Fruit fly (Drosophila melanogaster) whole organism, embryonic: ENCODE data around the gene CG31675.

Experiments used
- Atf3 ChIP-seq: fragments of 200-800 bp; sonication (Bioruptor generic); optimal IDR thresholded peaks from 3 replicates; lab custom pipeline; 2016; ENCODE audit warnings: missing biosample characterization, missing genetic modification characterization
- C15 ChIP-seq: fragments of 200-800 bp; sonication (Bioruptor generic); IDR thresholded peaks from 3 replicates; pipeline ENCODE4 v1.3.6; 2022; ENCODE audit warnings: missing biosample characterization, missing genetic modification characterization
- CG1024 ChIP-seq: fragments of 200-800 bp; sonication (Bioruptor generic); IDR thresholded peaks from 2 replicates; pipeline ENCODE4 v1.3.6; 2022; ENCODE audit warnings: missing biosample characterization, missing genetic modification characterization
- CG11398 ChIP-seq: fragments of 200-800 bp; sonication (Bioruptor generic); optimal IDR thresholded peaks from 2 replicates; lab custom pipeline; 2016; ENCODE audit warnings: missing biosample characterization, missing genetic modification characterization
- CG12071 ChIP-seq: fragments of 200-800 bp; sonication (Bioruptor generic); optimal IDR thresholded peaks from 3 replicates; lab custom pipeline; 2018; ENCODE audit warnings: missing biosample characterization, mild to moderate bottlenecking, missing genetic modification characterization
- CG12299 ChIP-seq: fragments of 200-800 bp; sonication (Bioruptor generic); optimal IDR thresholded peaks from 2 replicates; lab custom pipeline; 2018; ENCODE audit warnings: missing biosample characterization, mild to moderate bottlenecking, missing genetic modification characterization
- CG13123 ChIP-seq: fragments of 200-800 bp; sonication (Bioruptor generic); optimal IDR thresholded peaks from 2 replicates; lab custom pipeline; 2016; ENCODE audit warnings: missing biosample characterization, missing genetic modification characterization
- CG13424 ChIP-seq: fragments of 200-800 bp; sonication (Bioruptor generic); optimal IDR thresholded peaks from 2 replicates; lab custom pipeline; 2019; ENCODE audit warnings: missing biosample characterization, mild to moderate bottlenecking, missing genetic modification characterization, moderate library complexity
- CG1529 ChIP-seq: fragments of 200-800 bp; sonication (Bioruptor generic); optimal IDR thresholded peaks from 3 replicates; lab custom pipeline; 2018; ENCODE audit warnings: missing biosample characterization, missing genetic modification characterization
- CG17612 ChIP-seq: fragments of 200-800 bp; sonication (Bioruptor generic); IDR thresholded peaks from 2 replicates; pipeline ENCODE4 v1.3.6; 2022; ENCODE audit warnings: missing biosample characterization, missing genetic modification characterization
- CG5180 ChIP-seq: fragments of 200-800 bp; sonication (Bioruptor generic); optimal IDR thresholded peaks from 3 replicates; lab custom pipeline; 2017; ENCODE audit warnings: missing biosample characterization, missing genetic modification characterization, mild to moderate bottlenecking, moderate library complexity, missing genetic modification reagents
- CG7357 ChIP-seq: fragments of 200-800 bp; sonication (Bioruptor generic); IDR thresholded peaks from 3 replicates; pipeline ENCODE4 v1.3.6; 2022; ENCODE audit warnings: missing biosample characterization, missing genetic modification characterization
- CG8281 ChIP-seq: fragments of 200-800 bp; sonication (Bioruptor generic); optimal IDR thresholded peaks from 2 replicates; lab custom pipeline; 2018; ENCODE audit warnings: missing biosample characterization, mild to moderate bottlenecking, missing genetic modification characterization, moderate library complexity
- CG8290 ChIP-seq, 3 experiments: fragments of 200-800 bp; sonication (Bioruptor generic); optimal IDR thresholded peaks; 2 replicates each; lab custom pipeline; 2016 to 2019; ENCODE audit warnings: missing biosample characterization in 3 of 3, missing genetic modification characterization in 3 of 3, mild to moderate bottlenecking in 2 of 3, moderate library complexity in 1 of 3
- CG9876 ChIP-seq: fragments of 200-800 bp; sonication (Bioruptor generic); optimal IDR thresholded peaks from 2 replicates; lab custom pipeline; 2016; ENCODE audit warnings: missing biosample characterization, missing genetic modification characterization
- D19B ChIP-seq: fragments of 200-800 bp; sonication (Bioruptor generic); optimal IDR thresholded peaks from 2 replicates; lab custom pipeline; 2017; ENCODE audit warnings: missing biosample characterization, mild to moderate bottlenecking, missing genetic modification characterization
- Dip3 ChIP-seq: fragments of 200-800 bp; sonication (Bioruptor generic); optimal IDR thresholded peaks from 3 replicates; lab custom pipeline; 2016; ENCODE audit warnings: missing biosample characterization, missing genetic modification characterization
- Eip74EF ChIP-seq, 2 experiments: fragments of 200-800 bp in 1 of 2; fragments of >200 bp in 1 of 2; sonication (Bioruptor generic) in 1 of 2; optimal IDR thresholded peaks; 2 replicates each; lab custom pipeline; 2017 to 2019; ENCODE audit warnings: missing biosample characterization in 2 of 2, missing genetic modification characterization in 2 of 2, mild to moderate bottlenecking in 1 of 2, moderate library complexity in 1 of 2
- Fer2 ChIP-seq: fragments of 200-800 bp; sonication (Bioruptor generic); optimal IDR thresholded peaks from 2 replicates; lab custom pipeline; 2018; ENCODE audit warnings: missing biosample characterization, mild to moderate bottlenecking, missing genetic modification characterization, moderate library complexity
- Hand ChIP-seq: fragments of 200-800 bp; sonication (Bioruptor generic); optimal IDR thresholded peaks from 2 replicates; lab custom pipeline; 2017; ENCODE audit warnings: mild to moderate bottlenecking, missing biosample characterization, missing genetic modification reagents, missing genetic modification characterization
- Med ChIP-seq: fragments of 200-800 bp; sonication (Bioruptor generic); peaks from one replicate; lab custom pipeline; 2016; ENCODE audit warnings: missing biosample characterization, missing genetic modification characterization, mild to moderate bottlenecking, inconsistent platforms, moderate library complexity
- Optix ChIP-seq: fragments of 200-800 bp; sonication (Bioruptor generic); IDR thresholded peaks from 3 replicates; pipeline ENCODE4 v1.3.6; 2022; ENCODE audit warnings: missing biosample characterization, missing genetic modification characterization
- Six4 ChIP-seq: fragments of 200-800 bp; sonication (Bioruptor generic); optimal IDR thresholded peaks from 2 replicates; lab custom pipeline; 2016; ENCODE audit warnings: missing biosample characterization, missing genetic modification characterization
- Sox100B ChIP-seq: fragments of 200-800 bp; sonication (Bioruptor generic); optimal IDR thresholded peaks from 3 replicates; lab custom pipeline; 2018; ENCODE audit warnings: missing biosample characterization, mild to moderate bottlenecking, missing genetic modification characterization
- Sox102F ChIP-seq: fragments of 200-800 bp; sonication (Bioruptor generic); optimal IDR thresholded peaks from 2 replicates; lab custom pipeline; 2018; ENCODE audit warnings: missing biosample characterization, mild to moderate bottlenecking, missing genetic modification characterization, moderate library complexity
- TFAM ChIP-seq: fragments of 200-800 bp; sonication (Bioruptor generic); optimal IDR thresholded peaks from 2 replicates; lab custom pipeline; 2017; ENCODE audit warnings: missing biosample characterization, missing genetic modification characterization, inconsistent platforms
- Vsx1 ChIP-seq: fragments of 200-800 bp; sonication (Bioruptor generic); optimal IDR thresholded peaks from 2 replicates; lab custom pipeline; 2017; ENCODE audit warnings: missing biosample characterization, mild to moderate bottlenecking, missing genetic modification characterization, missing genetic modification reagents
- Xbp1 ChIP-seq: fragments of 200-800 bp; sonication (Bioruptor generic); optimal IDR thresholded peaks from 3 replicates; lab custom pipeline; 2016; ENCODE audit warnings: missing biosample characterization, mild to moderate bottlenecking, missing genetic modification characterization
- ap ChIP-seq: fragments of 200-800 bp; sonication (Bioruptor generic); IDR thresholded peaks from 2 replicates; pipeline ENCODE4 v1.3.6; 2022; ENCODE audit warnings: missing biosample characterization, missing genetic modification characterization
- ato ChIP-seq: fragments of 200-800 bp; sonication (Bioruptor generic); IDR thresholded peaks from 2 replicates; pipeline ENCODE4 v1.3.6; 2022; ENCODE audit warnings: missing biosample characterization, missing genetic modification characterization; ENCODE audit not compliant: partially characterized antibody
- bsh ChIP-seq, 2 experiments: fragments of 200-800 bp; sonication (Bioruptor generic); optimal IDR thresholded peaks; 2 replicates each; lab custom pipeline; 2017 to 2018; ENCODE audit warnings: mild to moderate bottlenecking in 2 of 2, missing biosample characterization in 2 of 2, missing genetic modification characterization in 2 of 2, moderate library complexity in 1 of 2
- btn ChIP-seq: fragments of 200-800 bp; sonication (Bioruptor generic); optimal IDR thresholded peaks from 2 replicates; lab custom pipeline; 2016; ENCODE audit warnings: missing biosample characterization, missing genetic modification characterization
- caup ChIP-seq: fragments of 200-800 bp; sonication (Bioruptor generic); optimal IDR thresholded peaks from 3 replicates; lab custom pipeline; 2017; ENCODE audit warnings: missing biosample characterization, mild to moderate bottlenecking, missing genetic modification characterization, moderate library complexity; ENCODE audit not compliant: severe bottlenecking
- chinmo ChIP-seq: fragments of 200-800 bp; sonication (Bioruptor generic); IDR thresholded peaks from 4 replicates; pipeline ENCODE4 v1.3.6; 2022; ENCODE audit warnings: missing biosample characterization, missing genetic modification characterization; ENCODE audit not compliant: partially characterized antibody
- emc ChIP-seq: fragments of 200-800 bp; sonication (Bioruptor generic); optimal IDR thresholded peaks from 2 replicates; lab custom pipeline; 2016; ENCODE audit warnings: missing biosample characterization, missing genetic modification characterization
- gt ChIP-seq: fragments of 200-800 bp; sonication (Bioruptor generic); IDR thresholded peaks from 2 replicates; pipeline ENCODE4 v1.3.6; 2022; ENCODE audit warnings: missing biosample characterization, missing genetic modification characterization
- hbn ChIP-seq: fragments of 200-800 bp; sonication (Bioruptor generic); IDR thresholded peaks from 2 replicates; pipeline ENCODE4 v1.3.6; 2022; ENCODE audit warnings: missing biosample characterization, missing genetic modification characterization; ENCODE audit not compliant: partially characterized antibody
- insv ChIP-seq, 2 experiments: fragments of 200-800 bp; sonication (Bioruptor generic); optimal IDR thresholded peaks; 3 replicates each; lab custom pipeline; 2016 to 2018; ENCODE audit warnings: missing biosample characterization in 2 of 2, missing genetic modification characterization in 2 of 2
- kah ChIP-seq: fragments of 200-800 bp; sonication (Bioruptor generic); optimal IDR thresholded peaks from 2 replicates; lab custom pipeline; 2018; ENCODE audit warnings: missing biosample characterization, mild to moderate bottlenecking, missing genetic modification characterization
- kay ChIP-seq: fragments of 200-800 bp; sonication (Bioruptor generic); optimal IDR thresholded peaks from 2 replicates; lab custom pipeline; 2016; ENCODE audit warnings: missing biosample characterization, missing genetic modification characterization
- kni ChIP-seq: fragments of 200-800 bp; sonication (Bioruptor generic); optimal IDR thresholded peaks from 3 replicates; lab custom pipeline; 2017; ENCODE audit warnings: mild to moderate bottlenecking, missing biosample characterization, missing genetic modification reagents, missing genetic modification characterization
- lmd ChIP-seq: fragments of 200-800 bp; sonication (Bioruptor generic); IDR thresholded peaks from 2 replicates; pipeline ENCODE4 v1.3.6; 2022; ENCODE audit warnings: missing biosample characterization, missing genetic modification characterization
- sc ChIP-seq, 3 experiments: fragments of >200 bp in 2 of 3; fragments of 200-800 bp in 1 of 3; sonication (Bioruptor generic) in 1 of 3; optimal IDR thresholded peaks; 2 replicates in 2 of 3; 3 replicates in 1 of 3; lab custom pipeline; 2017; ENCODE audit warnings: mild to moderate bottlenecking in 1 of 3, missing biosample characterization in 1 of 3, missing genetic modification characterization in 1 of 3, missing genetic modification reagents in 1 of 3
- sd ChIP-seq: fragments of 200-800 bp; sonication (Bioruptor generic); optimal IDR thresholded peaks from 3 replicates; lab custom pipeline; 2018; ENCODE audit warnings: missing biosample characterization, mild to moderate bottlenecking, missing genetic modification characterization, moderate library complexity
- so ChIP-seq: fragments of 200-800 bp; sonication (Bioruptor generic); IDR thresholded peaks from 3 replicates; pipeline ENCODE4 v1.3.6; 2022; ENCODE audit warnings: missing biosample characterization, missing genetic modification characterization
- trem ChIP-seq: fragments of 200-800 bp; optimal IDR thresholded peaks from 3 replicates; lab custom pipeline; 2019; ENCODE audit warnings: missing biosample characterization, mild to moderate bottlenecking, missing genetic modification characterization, moderate library complexity

Gene CG31675

dm6 chr2L:20891188-20891587, 23.6 kb downstream of the CG31675 start (continued):
- TF ChIP-seq chinmo (GFP tag; lab: Robert Waterston, UW) (peak; percentile 63; the same call in 2 of the 4 replicates), caup (GFP tag; lab: Kevin White, UChicago) (no peak), insv (GFP tag; optimal IDR thresholded peaks at IDR 0.05; lab: Kevin White, UChicago) (no peak), CG8290 (GFP tag; optimal IDR thresholded peaks at IDR 0.05; lab: Kevin White, UChicago) (no peak), CG8290 (tag; optimal IDR thresholded peaks at IDR 0.05; lab: Kevin White, UChicago) (peak in 1 of 2 experiments; percentile 43), Med (GFP tag; lab: Kevin White, UChicago) (peak; percentile 45), sd (tag; lab: Kevin White, UChicago) (peak; percentile 15), CG9876 (GFP tag; lab: Kevin White, UChicago) (no peak), kni (GFP tag; lab: Kevin White, UChicago) (no peak), Dip3 (no peak), emc (no peak), Xbp1 (peak; percentile 12), CG7357 (GFP tag; lab: Robert Waterston, UW) (no peak), Sox102F (GFP tag; lab: Kevin White, UChicago) (peak; percentile 37), Atf3 (GFP tag; lab: Kevin White, UChicago) (no peak), TFAM (GFP tag; lab: Kevin White, UChicago) (no peak), CG11398 (no peak), C15 (GFP tag; lab: Robert Waterston, UW) (no peak), lmd (GFP tag; lab: Robert Waterston, UW) (peak; percentile 25; the same call in 1 of the 2 replicates), D19B (GFP tag; lab: Kevin White, UChicago) (no peak)

DNA sequence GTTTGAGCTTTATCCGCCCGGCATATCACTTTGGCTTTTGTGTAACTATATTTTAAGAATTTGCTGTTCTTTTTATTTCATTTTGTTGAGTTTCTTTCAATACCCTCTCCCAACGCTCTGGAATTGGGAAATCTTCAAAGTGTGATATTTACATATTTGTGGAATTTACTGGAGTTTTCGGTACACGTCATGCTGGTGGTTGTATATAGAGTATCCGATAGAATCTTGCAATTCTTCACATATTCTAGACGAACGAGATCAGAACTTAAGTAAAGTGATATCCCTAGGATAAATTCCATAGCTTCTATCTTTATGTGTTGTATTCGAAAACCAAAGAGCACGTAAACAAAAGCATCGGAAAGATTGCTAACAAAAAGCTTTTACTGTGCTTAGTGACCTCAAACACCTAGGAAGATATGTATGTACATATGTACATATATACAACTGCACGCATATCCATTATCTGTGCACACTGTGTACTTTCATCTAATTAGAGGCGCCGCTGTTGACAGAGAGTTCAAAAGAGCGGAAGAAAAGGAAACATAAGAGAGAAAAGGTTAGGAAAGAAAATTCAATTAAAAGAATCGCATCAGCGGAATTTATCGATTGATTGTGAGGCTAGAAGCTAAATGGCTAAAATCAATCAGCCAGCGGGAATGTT, 29.3 kb downstream of the CG31675 start:
- peak; percentile 9 for TF ChIP-seq btn (GFP tag; lab: Kevin White, UChicago)
- peak; percentile 3 for TF ChIP-seq CG8281 (tag; lab: Kevin White, UChicago)
- TF ChIP-seq so = peak; percentile 62; the same call in 2 of the 3 replicates
- no peak for TF ChIP-seq Hand (GFP tag; lab: Kevin White, UChicago)
- peak in 1 of 2 experiments; percentile 66 for TF ChIP-seq bsh (GFP tag; optimal IDR thresholded peaks at IDR 0.05; lab: Kevin White, UChicago)
- no peak for TF ChIP-seq ato (GFP tag; lab: Robert Waterston, UW)
- TF ChIP-seq trem (tag; lab: Kevin White, UChicago) = no peak
- TF ChIP-seq Vsx1 = peak; percentile 76
- peak; percentile 62 for TF ChIP-seq kah (GFP tag; lab: Kevin White, UChicago)
- peak; percentile 13 for TF ChIP-seq CG11398
- peak; percentile 72 for TF ChIP-seq CG5180 (GFP tag; lab: Kevin White, UChicago)
- peak; percentile 84 for TF ChIP-seq CG12071 (GFP tag; lab: Kevin White, UChicago)
- TF ChIP-seq hbn = no peak
- TF ChIP-seq ap (GFP tag; lab: Robert Waterston, UW) = no peak
- peak; percentile 16 for TF ChIP-seq CG13123
- no peak for TF ChIP-seq CG17612 (GFP tag; lab: Robert Waterston, UW)
- TF ChIP-seq CG1529 (GFP tag; lab: Kevin White, UChicago) = peak; percentile 52
- TF ChIP-seq sc (optimal IDR thresholded peaks at IDR 0.05; lab: Kevin White, UChicago) = no peak
- peak; percentile 52 for TF ChIP-seq sc (GFP tag; optimal IDR thresholded peaks at IDR 0.05; lab: Kevin White, UChicago)
- TF ChIP-seq Six4 = peak; percentile 21
- TF ChIP-seq Eip74EF (GFP tag; optimal IDR thresholded peaks at IDR 0.05; lab: Kevin White, UChicago) = peak in 1 of 2 experiments; percentile 42
- no peak for TF ChIP-seq gt (GFP tag; lab: Robert Waterston, UW)
- TF ChIP-seq C15 (GFP tag; lab: Robert Waterston, UW) = 0 out of 3 replicates have a peak, but pooled peaks have one; percentile 37
- peak; percentile 7 for TF ChIP-seq kay (GFP tag; lab: Kevin White, UChicago)
- peak; percentile 48 for TF ChIP-seq CG12299 (tag; lab: Kevin White, UChicago)
- TF ChIP-seq CG13424 (tag; lab: Kevin White, UChicago) = peak; percentile 62
- TF ChIP-seq Sox100B = peak; percentile 55
- 0 out of 3 replicates have a peak, but pooled peaks have one; percentile 5 for TF ChIP-seq Optix (GFP tag; lab: Robert Waterston, UW)
- peak; percentile 18 for TF ChIP-seq Fer2 (tag; lab: Kevin White, UChicago)
- TF ChIP-seq CG1024 (GFP tag; lab: Robert Waterston, UW) = no peak; the same call in 1 of the 2 replicates
